Worm (Caenorhabditis elegans) whole organism, L3 larva: Measurements from ENCODE around the gene R151.8.

Experiments
- R02D3.7 ChIP-seq: fragments of 150-350 bp; optimal IDR thresholded peaks from 2 replicates; lab custom pipeline; 2014; ENCODE audit warnings: missing biosample characterization, missing genetic modification characterization
- ZK546.5 ChIP-seq: sonication (generic microtip); optimal IDR thresholded peaks from 2 replicates; lab custom pipeline; 2017; ENCODE audit warnings: missing biosample characterization, missing genetic modification characterization
- aly-2 ChIP-seq: fragments of 150-350 bp; optimal IDR thresholded peaks from 2 replicates; lab custom pipeline; 2014; ENCODE audit warnings: missing biosample characterization, missing genetic modification characterization
- ama-1 ChIP-seq: fragments of 150-350 bp; optimal IDR thresholded peaks from 2 replicates; lab custom pipeline; 2018
- ceh-16 ChIP-seq: sonication (generic microtip); optimal IDR thresholded peaks from 2 replicates; lab custom pipeline; 2017; ENCODE audit warnings: missing biosample characterization, missing genetic modification characterization
- ceh-28 ChIP-seq: fragments of 150-350 bp; optimal IDR thresholded peaks from 2 replicates; lab custom pipeline; 2014; ENCODE audit warnings: missing biosample characterization, missing genetic modification reagents, missing genetic modification characterization
- ceh-82 ChIP-seq: fragments of 150-350 bp; optimal IDR thresholded peaks from 2 replicates; lab custom pipeline; 2014; ENCODE audit warnings: missing biosample characterization, missing genetic modification characterization
- ceh-9 ChIP-seq: sonication (generic microtip); optimal IDR thresholded peaks from 2 replicates; lab custom pipeline; 2018; ENCODE audit warnings: missing biosample characterization, missing genetic modification characterization
- daf-12 ChIP-seq: fragments of 150-350 bp; optimal IDR thresholded peaks from 2 replicates; lab custom pipeline; 2014; ENCODE audit warnings: missing biosample characterization, missing genetic modification reagents, missing genetic modification characterization
- egl-27 ChIP-seq: sonication (generic microtip); optimal IDR thresholded peaks from 4 replicates; lab custom pipeline; 2017; ENCODE audit warnings: missing biosample characterization, missing genetic modification reagents, missing genetic modification characterization
- egl-5 ChIP-seq: fragments of 150-350 bp; optimal IDR thresholded peaks from 2 replicates; lab custom pipeline; 2017; ENCODE audit warnings: missing biosample characterization, missing genetic modification reagents, missing genetic modification characterization, inconsistent platforms
- elt-1 ChIP-seq: fragments of 150-350 bp; optimal IDR thresholded peaks from 2 replicates; lab custom pipeline; 2014; ENCODE audit warnings: missing biosample characterization, missing genetic modification characterization
- elt-2 ChIP-seq: sonication (generic microtip); optimal IDR thresholded peaks from 2 replicates; lab custom pipeline; 2016; ENCODE audit warnings: missing genetic modification reagents, mild to moderate bottlenecking, missing genetic modification characterization, missing compliant biosample characterization
- elt-3 ChIP-seq, 3 experiments: fragments of 150-350 bp in 1 of 3; sonication (generic microtip) in 2 of 3; optimal IDR thresholded peaks; 2 replicates in 2 of 3; 4 replicates in 1 of 3; lab custom pipeline; 2014 to 2017; ENCODE audit warnings: missing biosample characterization in 3 of 3, missing genetic modification characterization in 3 of 3
- eor-1 ChIP-seq, 2 experiments: fragments of 150-350 bp; optimal IDR thresholded peaks; 2 replicates each; lab custom pipeline; 2014 to 2018; ENCODE audit warnings: missing biosample characterization in 2 of 2, missing genetic modification characterization in 2 of 2
- fkh-2 ChIP-seq: fragments of 150-350 bp; optimal IDR thresholded peaks from 2 replicates; lab custom pipeline; 2014; ENCODE audit warnings: missing biosample characterization, missing genetic modification reagents, missing genetic modification characterization
- fos-1 ChIP-seq: fragments of 150-350 bp; optimal IDR thresholded peaks from 2 replicates; lab custom pipeline; 2014; ENCODE audit warnings: missing biosample characterization, missing genetic modification characterization
- hmg-11 ChIP-seq: sonication (generic microtip); optimal IDR thresholded peaks from 2 replicates; lab custom pipeline; 2016; ENCODE audit warnings: missing genetic modification characterization, missing compliant biosample characterization
- jun-1 ChIP-seq: fragments of 150-350 bp; optimal IDR thresholded peaks from 2 replicates; lab custom pipeline; 2014; ENCODE audit warnings: missing biosample characterization, missing genetic modification reagents, missing genetic modification characterization
- lin-15B ChIP-seq: fragments of 150-350 bp; optimal IDR thresholded peaks from 2 replicates; lab custom pipeline; 2014; ENCODE audit warnings: missing biosample characterization, missing genetic modification characterization
- lin-39 ChIP-seq: fragments of 150-350 bp; optimal IDR thresholded peaks from 2 replicates; lab custom pipeline; 2018; ENCODE audit warnings: missing biosample characterization, missing genetic modification reagents, missing genetic modification characterization
- lsy-12 ChIP-seq: sonication (generic microtip); optimal IDR thresholded peaks from 2 replicates; lab custom pipeline; 2016; ENCODE audit warnings: mild to moderate bottlenecking, missing genetic modification characterization, missing compliant biosample characterization
- mdl-1 ChIP-seq: fragments of 150-350 bp; optimal IDR thresholded peaks from 2 replicates; lab custom pipeline; 2014; ENCODE audit warnings: missing biosample characterization, missing genetic modification characterization
- mml-1 ChIP-seq: fragments of 150-350 bp; sonication (generic microtip); optimal IDR thresholded peaks from 3 replicates; lab custom pipeline; 2014; ENCODE audit warnings: missing biosample characterization, missing genetic modification characterization
- nfya-1 ChIP-seq: sonication (generic microtip); optimal IDR thresholded peaks from 2 replicates; lab custom pipeline; 2017; ENCODE audit warnings: missing genetic modification characterization, mild to moderate bottlenecking, missing compliant biosample characterization, antibody characterized with exemption, moderate library complexity; ENCODE audit not compliant: insufficient read depth
- nhr-12 ChIP-seq: fragments of 150-350 bp; optimal IDR thresholded peaks from 2 replicates; lab custom pipeline; 2014; ENCODE audit warnings: missing biosample characterization, missing genetic modification characterization
- nhr-23 ChIP-seq: fragments of 150-350 bp; optimal IDR thresholded peaks from 2 replicates; lab custom pipeline; 2014; ENCODE audit warnings: missing biosample characterization, missing genetic modification reagents, missing genetic modification characterization
- nhr-237 ChIP-seq: fragments of 150-350 bp; optimal IDR thresholded peaks from 2 replicates; lab custom pipeline; 2014; ENCODE audit warnings: missing biosample characterization, missing genetic modification characterization
- nhr-25 ChIP-seq: sonication (generic microtip); optimal IDR thresholded peaks from 2 replicates; lab custom pipeline; 2017; ENCODE audit warnings: missing biosample characterization, missing genetic modification characterization
- nhr-28 ChIP-seq: fragments of 150-350 bp; optimal IDR thresholded peaks from 2 replicates; lab custom pipeline; 2014; ENCODE audit warnings: missing biosample characterization, missing genetic modification characterization
- nhr-43 ChIP-seq: sonication (generic microtip); optimal IDR thresholded peaks from 2 replicates; lab custom pipeline; 2016; ENCODE audit warnings: mild to moderate bottlenecking, missing genetic modification characterization, missing compliant biosample characterization; ENCODE audit not compliant: poor library complexity, severe bottlenecking
- nhr-67 ChIP-seq: fragments of 150-350 bp; optimal IDR thresholded peaks from 2 replicates; lab custom pipeline; 2014; ENCODE audit warnings: missing biosample characterization, missing genetic modification characterization
- nhr-76 ChIP-seq: fragments of 150-350 bp; sonication (generic microtip); optimal IDR thresholded peaks from 5 replicates; lab custom pipeline; 2014; ENCODE audit warnings: missing biosample characterization, missing genetic modification characterization
- nhr-77 ChIP-seq: fragments of 150-350 bp; optimal IDR thresholded peaks from 2 replicates; lab custom pipeline; 2014; ENCODE audit warnings: missing biosample characterization, missing genetic modification characterization
- pha-4 ChIP-seq: fragments of 150-350 bp; optimal IDR thresholded peaks from 2 replicates; lab custom pipeline; 2014; ENCODE audit warnings: missing biosample characterization, missing genetic modification reagents, missing genetic modification characterization
- pqm-1 ChIP-seq: fragments of 150-350 bp; optimal IDR thresholded peaks from 2 replicates; lab custom pipeline; 2017; ENCODE audit warnings: missing biosample characterization, missing genetic modification characterization, inconsistent platforms
- sea-2 ChIP-seq: fragments of 150-350 bp; sonication (generic microtip); optimal IDR thresholded peaks from 4 replicates; lab custom pipeline; 2014; ENCODE audit warnings: missing biosample characterization, missing genetic modification reagents, missing genetic modification characterization
- skn-1 ChIP-seq: fragments of 150-350 bp; optimal IDR thresholded peaks from 2 replicates; lab custom pipeline; 2014; ENCODE audit warnings: missing biosample characterization, missing genetic modification characterization
- snpc-4 ChIP-seq: fragments of 150-350 bp; optimal IDR thresholded peaks from 2 replicates; lab custom pipeline; 2014; ENCODE audit warnings: missing biosample characterization, missing genetic modification characterization
- tbx-2 ChIP-seq: sonication (generic microtip); optimal IDR thresholded peaks from 2 replicates; lab custom pipeline; 2016; ENCODE audit warnings: mild to moderate bottlenecking, missing genetic modification characterization, missing compliant biosample characterization
- unc-39 ChIP-seq: sonication (generic microtip); optimal IDR thresholded peaks from 4 replicates; lab custom pipeline; 2017; ENCODE audit warnings: missing biosample characterization, missing genetic modification characterization
- unc-62 ChIP-seq: fragments of 150-350 bp; sonication (generic microtip); optimal IDR thresholded peaks from 4 replicates; lab custom pipeline; 2014; ENCODE audit warnings: missing biosample characterization, missing genetic modification reagents, missing genetic modification characterization
- zag-1 ChIP-seq: fragments of 150-350 bp; optimal IDR thresholded peaks from 2 replicates; lab custom pipeline; 2014; ENCODE audit warnings: missing biosample characterization, missing genetic modification characterization
- ztf-11 ChIP-seq: fragments of 150-350 bp; optimal IDR thresholded peaks from 2 replicates; lab custom pipeline; 2014; ENCODE audit warnings: missing biosample characterization, missing genetic modification characterization
- ztf-4 ChIP-seq: fragments of 150-350 bp; optimal IDR thresholded peaks from 2 replicates; lab custom pipeline; 2014; ENCODE audit warnings: missing biosample characterization, missing genetic modification characterization

R151.8 gene

ce11 chrIII:7277228-7277627 is 47.6 kb upstream of the R151.8 start, which contains the start of the genes spot-1 and B0361.11:
Gene spot-1, minus strand, starts transcription at chrIII:7277274.
Gene B0361.11, plus strand, starts transcription at chrIII:7277599.
- TF ChIP-seq ceh-16 (no peak), ama-1 (no peak), pqm-1 (no peak), nhr-25 (peak; percentile 13), ztf-11 (tag; lab: Kevin White, UChicago) (no peak), nfya-1 (tag; lab: Kevin White, UChicago) (peak; percentile 64), lin-15B (peak; percentile 72), elt-3 (tag; optimal IDR thresholded peaks at IDR 0.05; lab: Kevin White, UChicago) (no peak), ceh-82 (tag; lab: Kevin White, UChicago) (no peak), ceh-9 (tag; lab: Kevin White, UChicago) (no peak), snpc-4 (peak; percentile 60), nhr-237 (tag; lab: Kevin White, UChicago) (no peak), pha-4 (peak; percentile 81), hmg-11 (peak; percentile 63), zag-1 (tag; lab: Kevin White, UChicago) (no peak), R02D3.7 (tag; lab: Kevin White, UChicago) (peak; percentile 50), tbx-2 (no peak), jun-1 (tag; lab: Kevin White, UChicago) (no peak), nhr-76 (tag; lab: Kevin White, UChicago) (no peak), elt-2 (peak; percentile 15), unc-39 (no peak), nhr-67 (tag; lab: Kevin White, UChicago) (no peak), nhr-12 (tag; lab: Kevin White, UChicago) (no peak), nhr-28 (tag; lab: Kevin White, UChicago) (no peak), nhr-23 (tag; lab: Kevin White, UChicago) (peak; percentile 79), ceh-28 (peak; percentile 19), skn-1 (tag; lab: Kevin White, UChicago) (peak; percentile 54), fos-1 (tag; lab: Kevin White, UChicago) (no peak), fkh-2 (tag; lab: Kevin White, UChicago) (no peak), daf-12 (no peak), mdl-1 (tag; lab: Kevin White, UChicago) (no peak), egl-5 (tag; lab: Kevin White, UChicago) (peak; percentile 14), nhr-43 (peak; percentile 35)

- TF ChIP-seq ztf-11 (tag; lab: Kevin White, UChicago) (no peak), ceh-16 (no peak), hmg-11 (no peak), aly-2 (no peak), ZK546.5 (tag; lab: Kevin White, UChicago) (no peak), nfya-1 (tag; lab: Kevin White, UChicago) (no peak), nhr-76 (tag; lab: Kevin White, UChicago) (no peak), fos-1 (tag; lab: Kevin White, UChicago) (no peak), nhr-67 (tag; lab: Kevin White, UChicago) (no peak), lin-39 (tag; lab: Kevin White, UChicago) (no peak), skn-1 (tag; lab: Kevin White, UChicago) (no peak), egl-27 (tag; lab: Kevin White, UChicago) (no peak), nhr-237 (tag; lab: Kevin White, UChicago) (no peak), unc-62 (no peak)
- TF ChIP-seq, all 47 proteins: peak for 0
Measured at ce11 chrIII:7275296-7275695, 45.7 kb upstream of the R151.8 start, which contains the start of gene psd-1. Gene psd-1, minus strand, starts transcription at chrIII:7275396.

ce11 chrIII:7273718-7274117 is 44.1 kb upstream of the R151.8 start:
- TF ChIP-seq nhr-43 (peak; percentile 29), eor-1 (tag; optimal IDR thresholded peaks at IDR 0.05; lab: Kevin White, UChicago) (no peak), nhr-25 (peak; percentile 31), nhr-23 (tag; lab: Kevin White, UChicago) (peak; percentile 33)

ce11 chrIII:7272828-7273227 is 43.2 kb upstream of the R151.8 start:
- TF ChIP-seq nhr-237 (tag; lab: Kevin White, UChicago), result no peak
- TF ChIP-seq nhr-25, result peak; percentile 21
- no peak for TF ChIP-seq mml-1 (tag; lab: Kevin White, UChicago)
- no peak for TF ChIP-seq nhr-67 (tag; lab: Kevin White, UChicago)
- TF ChIP-seq nhr-77, result no peak
- no peak for TF ChIP-seq lin-39 (tag; lab: Kevin White, UChicago)
- TF ChIP-seq nhr-76 (tag; lab: Kevin White, UChicago), result no peak
- no peak for TF ChIP-seq egl-5 (tag; lab: Kevin White, UChicago)
- no peak for TF ChIP-seq fkh-2 (tag; lab: Kevin White, UChicago)
- no peak for TF ChIP-seq ZK546.5 (tag; lab: Kevin White, UChicago)
- no peak for TF ChIP-seq nhr-28 (tag; lab: Kevin White, UChicago)
- TF ChIP-seq tbx-2, result no peak
- TF ChIP-seq elt-3 (tag; optimal IDR thresholded peaks at IDR 0.05; lab: Kevin White, UChicago), result peak; percentile 14 to 71 (median 37)
- TF ChIP-seq ceh-82 (tag; lab: Kevin White, UChicago), result no peak
- no peak for TF ChIP-seq eor-1 (tag; optimal IDR thresholded peaks at IDR 0.05; lab: Kevin White, UChicago)
- TF ChIP-seq unc-62, result no peak
- no peak for TF ChIP-seq R02D3.7 (tag; lab: Kevin White, UChicago)
- no peak for TF ChIP-seq fos-1 (tag; lab: Kevin White, UChicago)
- TF ChIP-seq nhr-12 (tag; lab: Kevin White, UChicago), result no peak
- peak; percentile 7 for TF ChIP-seq egl-27 (tag; lab: Kevin White, UChicago)
- peak; percentile 57 for TF ChIP-seq elt-2
- TF ChIP-seq nhr-43, result peak; percentile 79
- no peak for TF ChIP-seq ceh-9 (tag; lab: Kevin White, UChicago)
- TF ChIP-seq elt-1 (tag; lab: Kevin White, UChicago), result no peak
- no peak for TF ChIP-seq ztf-4 (tag; lab: Kevin White, UChicago)
- no peak for TF ChIP-seq sea-2
- no peak for TF ChIP-seq hmg-11
- peak; percentile 46 for TF ChIP-seq lsy-12 (tag; lab: Kevin White, UChicago)
